Fruit fly (Drosophila melanogaster): ENCODE data around the gene CG34241.

CG34241 gene

DNA sequence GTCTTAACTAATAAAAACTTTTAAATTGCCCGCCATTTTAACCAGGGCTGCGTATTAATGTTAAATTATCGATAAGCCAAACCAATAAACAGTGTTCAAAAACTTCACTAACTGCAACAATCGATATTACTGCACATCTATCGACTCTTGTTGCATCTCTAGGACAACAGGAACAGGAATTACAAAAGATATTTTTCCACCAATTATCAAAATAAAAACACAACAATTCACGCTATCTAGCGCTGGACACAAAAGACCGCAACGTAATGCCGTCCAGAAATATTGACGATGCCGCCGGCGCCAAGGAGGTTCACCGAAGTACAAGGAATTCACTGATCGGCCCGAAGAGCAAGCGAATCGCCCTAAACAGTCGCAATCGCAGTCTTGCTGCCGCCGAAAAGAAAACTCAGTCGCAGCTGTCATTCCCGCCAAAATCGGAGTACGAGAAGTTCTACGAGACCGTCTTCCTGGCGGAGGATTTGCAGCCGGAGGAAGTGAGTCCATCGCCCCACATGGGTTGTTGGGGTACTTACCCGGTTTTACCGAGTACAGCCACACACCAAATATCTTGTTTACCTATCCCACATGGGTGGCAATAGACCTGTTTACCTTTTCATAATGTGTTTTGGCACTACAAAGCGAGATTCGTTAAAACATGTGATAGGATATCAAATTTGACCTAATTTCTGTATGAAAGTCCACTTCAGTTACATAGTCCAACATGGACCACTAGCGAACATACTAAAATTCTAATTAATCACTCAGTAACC, 11.6 kb upstream of the CG34241 start, which contains the start of gene vers (continued):
- TF ChIP-seq nerfin-1 (tag; optimal IDR thresholded peaks at IDR 0.05): no peak
- no peak for TF ChIP-seq sd (tag; optimal IDR thresholded peaks at IDR 0.05)
- TF ChIP-seq B-H2 (GFP tag; optimal IDR thresholded peaks at IDR 0.05): peak; percentile 43
- no peak for TF ChIP-seq CG14667 (GFP tag; IDR thresholded peaks at IDR 0.05)
- no peak for TF ChIP-seq CG8359 (GFP tag; optimal IDR thresholded peaks at IDR 0.05; ENCODE audit: borderline replicate concordance)
- TF ChIP-seq Antp (GFP tag; optimal IDR thresholded peaks at IDR 0.05): no peak
- no peak; the same call in 2 of the 3 replicates for TF ChIP-seq otp (GFP tag; IDR thresholded peaks at IDR 0.05)
- TF ChIP-seq Lim3 (GFP tag; IDR thresholded peaks at IDR 0.05): no peak
- TF ChIP-seq CG15696 (tag; optimal IDR thresholded peaks at IDR 0.05): no peak
- TF ChIP-seq ATbp (GFP tag; optimal IDR thresholded peaks at IDR 0.05): no peak
- TF ChIP-seq CG13424 (tag; optimal IDR thresholded peaks at IDR 0.05): no peak
- TF ChIP-seq Hr39 (optimal IDR thresholded peaks at IDR 0.05): no peak
- TF ChIP-seq CG18011 (GFP tag; optimal IDR thresholded peaks at IDR 0.05): no peak
- no peak for TF ChIP-seq ttk (GFP tag; IDR thresholded peaks at IDR 0.05)
- peak; percentile 40; the same call in 1 of the 3 replicates for TF ChIP-seq zfh1 (GFP tag; IDR thresholded peaks at IDR 0.05)
- no peak for TF ChIP-seq CG6654 (GFP tag; optimal IDR thresholded peaks at IDR 0.05)
- peak; percentile 7 for TF ChIP-seq Abd-B (GFP tag; optimal IDR thresholded peaks at IDR 0.05)
- no peak for TF ChIP-seq Deaf1 (tag; optimal IDR thresholded peaks at IDR 0.05)
- TF ChIP-seq CG12071 (GFP tag; optimal IDR thresholded peaks at IDR 0.05): no peak
- TF ChIP-seq D19A (tag; optimal IDR thresholded peaks at IDR 0.05): no peak
- no peak for TF ChIP-seq CG5180 (GFP tag; optimal IDR thresholded peaks at IDR 0.05)
- peak in 1 of 2 experiments; percentile 30 for TF ChIP-seq dpn (GFP tag; optimal IDR thresholded peaks at IDR 0.05)
- peak; percentile 0 for TF ChIP-seq her (GFP tag; optimal IDR thresholded peaks at IDR 0.05)
- 0 out of 2 replicates have a peak, but pooled peaks have one; percentile 17 for TF ChIP-seq ranshi (GFP tag; IDR thresholded peaks at IDR 0.05)
- peak; percentile 82 for TF ChIP-seq CG4617 (GFP tag; optimal IDR thresholded peaks at IDR 0.05; ENCODE audit: borderline replicate concordance)
- no peak for TF ChIP-seq CkIIα-i1 (GFP tag; IDR thresholded peaks at IDR 0.05)
- peak; percentile 79 for TF ChIP-seq CG2116 (GFP tag; optimal IDR thresholded peaks at IDR 0.05)
- no peak for TF ChIP-seq CG11560 (tag; IDR thresholded peaks at IDR 0.05)
- 0 out of 2 replicates have a peak, but pooled peaks have one; percentile 10 for TF ChIP-seq ara (GFP tag; IDR thresholded peaks at IDR 0.05)
- no peak for TF ChIP-seq ham (GFP tag; IDR thresholded peaks at IDR 0.05)
- no peak for TF ChIP-seq CG9215 (GFP tag; IDR thresholded peaks at IDR 0.05)
- TF ChIP-seq slou (GFP tag; optimal IDR thresholded peaks at IDR 0.05): no peak
- TF ChIP-seq CG10274 (GFP tag; optimal IDR thresholded peaks at IDR 0.05): no peak
- no peak for TF ChIP-seq so (GFP tag; IDR thresholded peaks at IDR 0.05)
- TF ChIP-seq CG1602 (GFP tag; optimal IDR thresholded peaks at IDR 0.05): no peak
- no peak for TF ChIP-seq fu2 (GFP tag; optimal IDR thresholded peaks at IDR 0.05)
- TF ChIP-seq crc (GFP tag; optimal IDR thresholded peaks at IDR 0.05): no peak
- TF ChIP-seq CG11504 (tag; optimal IDR thresholded peaks at IDR 0.05): peak; percentile 21
- TF ChIP-seq odd (GFP tag; optimal IDR thresholded peaks at IDR 0.05): no peak
- no peak for TF ChIP-seq z (GFP tag; IDR thresholded peaks at IDR 0.05)
- no peak for TF ChIP-seq CG12104 (GFP tag; optimal IDR thresholded peaks at IDR 0.05)
- no peak for TF ChIP-seq tgo (GFP tag; IDR thresholded peaks at IDR 0.05)
- TF ChIP-seq CG12219 (GFP tag; optimal IDR thresholded peaks at IDR 0.05): no peak
- TF ChIP-seq Poxn (GFP tag; IDR thresholded peaks at IDR 0.05): no peak
- no peak for TF ChIP-seq CG8765 (GFP tag; IDR thresholded peaks at IDR 0.05)
- no peak for TF ChIP-seq Tbp (GFP tag; optimal IDR thresholded peaks at IDR 0.05)
- peak; percentile 6 for TF ChIP-seq Chrac-16 (GFP tag; optimal IDR thresholded peaks at IDR 0.05)
- no peak for TF ChIP-seq CG5245 (GFP tag; optimal IDR thresholded peaks at IDR 0.05)
- no peak for TF ChIP-seq Six4 (GFP tag; optimal IDR thresholded peaks at IDR 0.05)
- no peak for TF ChIP-seq CG17385 (GFP tag; optimal IDR thresholded peaks at IDR 0.05)
- no peak for TF ChIP-seq Dfd (GFP tag; optimal IDR thresholded peaks at IDR 0.05)
